Worm (Caenorhabditis elegans) whole organism, L3 larva: ENCODE results near the gene C34C12.7.

ENCODE experiments used
- ama-1 ChIP-seq: fragments of 150-350 bp; optimal IDR thresholded peaks from 2 replicates; lab custom pipeline; 2018
- elt-1 ChIP-seq: fragments of 150-350 bp; optimal IDR thresholded peaks from 2 replicates; lab custom pipeline; 2014; ENCODE audit warnings: missing biosample characterization, missing genetic modification characterization
- fos-1 ChIP-seq: fragments of 150-350 bp; optimal IDR thresholded peaks from 2 replicates; lab custom pipeline; 2014; ENCODE audit warnings: missing biosample characterization, missing genetic modification characterization

- TF ChIP-seq ama-1 (no peak), elt-1 (tag; lab: Kevin White, UChicago) (no peak), fos-1 (tag; lab: Kevin White, UChicago) (no peak)
Observed at ce11 chrIII:3487133-3487532, 1.0 kb downstream of the C34C12.7 start.
